Worm (Caenorhabditis elegans): ENCODE results near the gene T24E12.13.

ce11 chrII:3747405-3747804 lies 39.8 kb upstream of the T24E12.13 start, which contains the start of gene fbxb-92:
- TF ChIP-seq skn-1 (tag; optimal IDR thresholded peaks at IDR 0.05) (no peak), elt-2 (tag; optimal IDR thresholded peaks at IDR 0.05) (no peak), lin-35 (GFP tag; optimal IDR thresholded peaks at IDR 0.05) (no peak), pqm-1 (tag; optimal IDR thresholded peaks at IDR 0.05) (no peak), snpc-4 (tag; optimal IDR thresholded peaks at IDR 0.05) (no peak), ceh-82 (tag; optimal IDR thresholded peaks at IDR 0.05) (no peak), aly-2 (tag; optimal IDR thresholded peaks at IDR 0.05) (no peak), unc-62 (GFP tag; optimal IDR thresholded peaks at IDR 0.05) (no peak), tbx-2 (tag; optimal IDR thresholded peaks at IDR 0.05) (no peak), pag-3 (tag; optimal IDR thresholded peaks at IDR 0.05; ENCODE audit: borderline replicate concordance, insufficient read depth) (no peak), lsy-2 (tag; optimal IDR thresholded peaks at IDR 0.05) (no peak)

All from whole organism, L1 larva.